Fruit fly (Drosophila melanogaster) whole organism, adult: ENCODE data around the gene CG31104.
A peak's percentile ranks its signal among the peaks of the same experiment; 100 is the strongest.

Source experiments
- CG11617 ChIP-seq: fragments of 200-800 bp; sonication (Bioruptor generic); optimal IDR thresholded peaks from 2 replicates; lab custom pipeline; 2017; ENCODE audit warnings: mild to moderate bottlenecking, missing biosample characterization, missing genetic modification reagents, missing genetic modification characterization
- CG12768 ChIP-seq: fragments of 200-800 bp; sonication (Bioruptor generic); optimal IDR thresholded peaks from 2 replicates; lab custom pipeline; 2017; ENCODE audit warnings: missing biosample characterization, missing genetic modification characterization, mild to moderate bottlenecking, moderate library complexity, missing genetic modification reagents
- CG14711 ChIP-seq: fragments of 200-800 bp; sonication (Bioruptor generic); optimal IDR thresholded peaks from 2 replicates; lab custom pipeline; 2018; ENCODE audit warnings: missing biosample characterization, mild to moderate bottlenecking, missing genetic modification characterization, moderate library complexity
- CG1620 ChIP-seq: fragments of 200-800 bp; sonication (Bioruptor generic); optimal IDR thresholded peaks from 2 replicates; lab custom pipeline; 2016; ENCODE audit warnings: missing biosample characterization, missing genetic modification characterization
- CG33017 ChIP-seq: fragments of 200-800 bp; sonication (Bioruptor generic); optimal IDR thresholded peaks from 2 replicates; lab custom pipeline; 2018; ENCODE audit warnings: missing biosample characterization, mild to moderate bottlenecking, missing genetic modification characterization, moderate library complexity
- CG5204 ChIP-seq: fragments of 200-800 bp; sonication (Bioruptor generic); optimal IDR thresholded peaks from 2 replicates; lab custom pipeline; 2016; ENCODE audit warnings: missing biosample characterization, missing genetic modification characterization
- CG7045 ChIP-seq: fragments of 200-800 bp; sonication (Bioruptor generic); optimal IDR thresholded peaks from 2 replicates; lab custom pipeline; 2017; ENCODE audit warnings: missing biosample characterization, mild to moderate bottlenecking, missing genetic modification characterization
- CG7101 ChIP-seq: fragments of 200-800 bp; sonication (Bioruptor generic); optimal IDR thresholded peaks from 2 replicates; lab custom pipeline; 2018; ENCODE audit warnings: missing biosample characterization, mild to moderate bottlenecking, missing genetic modification characterization, moderate library complexity
- Clk ChIP-seq: fragments of 200-800 bp; sonication (Bioruptor generic); optimal IDR thresholded peaks from 2 replicates; lab custom pipeline; 2017; ENCODE audit warnings: missing biosample characterization, missing genetic modification characterization
- Crg-1 ChIP-seq: fragments of 200-800 bp; sonication (Bioruptor generic); optimal IDR thresholded peaks from 2 replicates; lab custom pipeline; 2016; ENCODE audit warnings: missing biosample characterization, missing genetic modification characterization
- Hr96 ChIP-seq: fragments of 200-800 bp; sonication (Bioruptor generic); optimal IDR thresholded peaks from 2 replicates; lab custom pipeline; 2016; ENCODE audit warnings: missing biosample characterization, missing genetic modification characterization
- Mnt ChIP-seq: fragments of 200-800 bp; sonication (Bioruptor generic); optimal IDR thresholded peaks from 2 replicates; lab custom pipeline; 2016; ENCODE audit warnings: missing biosample characterization, mild to moderate bottlenecking, missing genetic modification characterization
- bab1 ChIP-seq: fragments of 200-800 bp; sonication (Bioruptor generic); optimal IDR thresholded peaks from 3 replicates; lab custom pipeline; 2019; ENCODE audit warnings: missing biosample characterization, mild to moderate bottlenecking, missing genetic modification characterization, moderate library complexity
- cic ChIP-seq: fragments of 200-800 bp; sonication (Bioruptor generic); optimal IDR thresholded peaks from 2 replicates; lab custom pipeline; 2017; ENCODE audit warnings: missing biosample characterization, mild to moderate bottlenecking, missing genetic modification characterization, moderate library complexity
- cnc ChIP-seq, 2 experiments: fragments of >200 bp; optimal IDR thresholded peaks; 2 replicates each; lab custom pipeline; 2017
- kay ChIP-seq: fragments of 200-800 bp; sonication (Bioruptor generic); peaks from one replicate; lab custom pipeline; 2016; ENCODE audit warnings: missing biosample characterization, missing genetic modification characterization, borderline replicate concordance
- ovo ChIP-seq: fragments of 200-800 bp; sonication (Bioruptor generic); optimal IDR thresholded peaks from 2 replicates; lab custom pipeline; 2016; ENCODE audit warnings: missing biosample characterization, missing genetic modification characterization
- pad ChIP-seq: fragments of 200-800 bp; sonication (Bioruptor generic); optimal IDR thresholded peaks from 3 replicates; lab custom pipeline; 2017; ENCODE audit warnings: missing biosample characterization, missing genetic modification characterization, mild to moderate bottlenecking, moderate library complexity, missing genetic modification reagents
- tj ChIP-seq: fragments of 200-800 bp; sonication (Bioruptor generic); optimal IDR thresholded peaks from 3 replicates; lab custom pipeline; 2017; ENCODE audit warnings: missing biosample characterization, mild to moderate bottlenecking, missing genetic modification characterization, moderate library complexity
- toe ChIP-seq: fragments of 200-800 bp; sonication (Bioruptor generic); optimal IDR thresholded peaks from 2 replicates; lab custom pipeline; 2016; ENCODE audit warnings: missing biosample characterization, missing genetic modification characterization

Gene CG31104

DNA sequence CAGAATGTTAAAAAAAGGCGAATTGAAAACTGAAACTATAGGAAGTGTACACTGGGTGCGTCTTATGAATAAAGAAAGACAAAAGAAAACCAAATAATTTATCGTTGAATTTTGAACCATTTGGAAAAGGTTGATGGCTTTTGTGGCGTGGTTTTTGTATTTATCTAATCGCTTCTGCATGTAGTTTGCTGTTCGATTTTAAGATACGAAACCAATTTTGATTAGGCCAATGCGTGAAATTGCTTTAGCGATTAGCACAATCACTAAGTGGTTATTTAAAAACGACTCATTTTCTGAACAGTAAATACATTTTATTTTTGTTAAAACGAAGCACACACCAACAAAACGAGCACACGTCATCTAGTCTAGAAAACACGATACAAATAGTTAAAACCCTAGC is 24.6 kb upstream of the CG31104 start:
- peak; percentile 16 for TF ChIP-seq cic
- no peak for TF ChIP-seq CG12768 (GFP tag; lab: Kevin White, UChicago)

DNA sequence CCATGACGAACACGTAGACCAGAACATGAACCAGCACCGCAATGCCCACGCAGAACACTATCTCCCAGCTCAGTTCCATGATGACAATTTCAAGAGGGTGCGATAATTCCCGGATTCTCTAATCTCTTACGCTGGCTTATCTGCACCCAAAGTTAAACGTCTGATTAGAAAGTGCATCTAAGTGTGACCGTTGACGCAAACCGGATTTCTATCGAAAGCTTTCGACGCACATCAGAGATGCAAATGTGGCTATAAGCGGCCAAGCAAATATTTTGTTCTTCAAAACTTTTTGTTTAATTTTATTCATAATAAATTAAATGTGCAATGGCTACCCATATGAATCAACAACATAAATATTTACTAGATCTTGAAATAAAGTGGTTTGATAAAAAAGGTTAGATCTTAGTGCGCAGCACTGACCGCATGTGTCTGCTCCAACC is 22.9 kb upstream of the CG31104 start, which contains the start of the genes Kdsr and CG11858:
Kdsr (minus strand) TSS at position 177 of the 440 bp plus-strand sequence.
CG11858 (plus strand) TSS at position 420 of the 440 bp plus-strand sequence.
- TF ChIP-seq cnc (optimal IDR thresholded peaks at IDR 0.05; lab: Kevin White, UChicago) (no peak), cic (peak; percentile 75), CG7045 (GFP tag; lab: Kevin White, UChicago) (peak; percentile 42), ovo (peak; percentile 24), Mnt (GFP tag; lab: Kevin White, UChicago) (peak; percentile 83), tj (GFP tag; lab: Kevin White, UChicago) (peak; percentile 39), Clk (GFP tag; lab: Kevin White, UChicago) (peak; percentile 40), CG12768 (GFP tag; lab: Kevin White, UChicago) (peak; percentile 66), Crg-1 (GFP tag; lab: Kevin White, UChicago) (peak; percentile 27), CG5204 (GFP tag; lab: Kevin White, UChicago) (no peak), bab1 (GFP tag; lab: Kevin White, UChicago) (peak; percentile 84), CG7101 (tag; lab: Kevin White, UChicago) (peak; percentile 81), CG33017 (tag; lab: Kevin White, UChicago) (peak; percentile 48), kay (GFP tag; lab: Kevin White, UChicago) (no peak), pad (GFP tag; lab: Kevin White, UChicago) (peak; percentile 44), Hr96 (GFP tag; lab: Kevin White, UChicago) (no peak), CG11617 (GFP tag; lab: Kevin White, UChicago) (peak; percentile 64), CG1620 (peak; percentile 58), CG14711 (tag; lab: Kevin White, UChicago) (peak; percentile 74), toe (GFP tag; lab: Kevin White, UChicago) (no peak)

DNA sequence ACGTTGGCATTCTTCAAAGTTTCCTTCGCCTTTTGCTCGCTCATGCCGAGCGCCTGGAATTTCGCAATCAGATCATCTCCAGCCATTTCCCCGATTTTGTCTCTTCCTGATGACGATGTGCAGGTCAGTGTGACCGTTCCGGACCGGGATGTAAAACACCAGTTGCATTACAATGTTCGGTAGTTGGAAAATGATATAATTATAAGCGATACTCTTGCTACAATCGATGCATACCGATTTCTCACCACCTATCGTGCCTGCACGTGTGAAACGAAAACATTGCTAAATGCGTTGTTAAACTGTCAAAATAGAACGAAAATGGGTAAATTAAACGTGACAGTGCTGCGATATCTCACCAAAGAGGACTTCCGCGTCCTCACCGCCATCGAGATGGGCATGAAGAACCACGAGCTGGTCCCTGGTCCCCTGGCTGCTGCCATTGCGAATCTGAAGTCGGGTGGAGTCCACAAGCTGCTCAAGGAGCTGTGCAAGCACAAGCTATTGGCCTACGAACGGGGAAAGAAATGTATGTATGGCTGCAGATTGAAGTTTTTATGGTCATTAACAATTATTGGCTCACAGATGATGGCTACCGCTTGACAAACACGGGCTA is 19.6 kb upstream of the CG31104 start, which contains the start of the genes GlnRS and RIOK2:
GlnRS (minus strand) TSS at position 133 of the 613 bp plus-strand sequence.
RIOK2 (plus strand) TSS at position 256 of the 613 bp plus-strand sequence.
- TF ChIP-seq cic (peak; percentile 30), Crg-1 (GFP tag; lab: Kevin White, UChicago) (peak; percentile 4), CG7101 (tag; lab: Kevin White, UChicago) (peak; percentile 39), Clk (GFP tag; lab: Kevin White, UChicago) (peak; percentile 3), CG1620 (no peak), cnc (optimal IDR thresholded peaks at IDR 0.05; lab: Kevin White, UChicago) (no peak), CG12768 (GFP tag; lab: Kevin White, UChicago) (no peak), toe (GFP tag; lab: Kevin White, UChicago) (no peak), Mnt (GFP tag; lab: Kevin White, UChicago) (peak; percentile 100), pad (GFP tag; lab: Kevin White, UChicago) (peak; percentile 26), tj (GFP tag; lab: Kevin White, UChicago) (peak; percentile 21), CG14711 (tag; lab: Kevin White, UChicago) (peak; percentile 4), bab1 (GFP tag; lab: Kevin White, UChicago) (peak; percentile 73), CG11617 (GFP tag; lab: Kevin White, UChicago) (peak; percentile 18)

DNA sequence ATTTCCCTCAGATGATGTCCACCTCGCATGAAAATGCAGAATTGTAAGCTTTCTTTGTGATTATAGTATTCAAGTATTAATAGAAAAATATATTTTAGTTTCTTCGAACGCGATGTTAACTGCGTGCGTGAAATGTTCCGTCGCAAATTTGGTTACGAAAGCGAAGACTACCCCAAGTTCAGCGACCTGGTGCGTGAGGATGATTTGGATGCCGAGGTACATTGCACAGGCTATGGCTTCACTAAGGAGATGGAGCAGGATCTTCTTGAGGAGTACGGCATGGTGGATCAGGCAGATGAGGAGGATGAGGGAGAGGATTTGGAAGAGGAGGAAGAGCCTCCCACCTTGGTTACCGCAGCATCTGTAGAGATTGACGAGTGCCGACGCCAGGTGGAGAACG is 18.5 kb upstream of the CG31104 start:
- TF ChIP-seq pad (GFP tag; lab: Kevin White, UChicago): no peak
- no peak for TF ChIP-seq toe (GFP tag; lab: Kevin White, UChicago)
- TF ChIP-seq Mnt (GFP tag; lab: Kevin White, UChicago): no peak
- no peak for TF ChIP-seq ovo
- TF ChIP-seq kay (GFP tag; lab: Kevin White, UChicago): no peak
- TF ChIP-seq CG12768 (GFP tag; lab: Kevin White, UChicago): no peak
- TF ChIP-seq CG11617 (GFP tag; lab: Kevin White, UChicago): no peak
- TF ChIP-seq CG14711 (tag; lab: Kevin White, UChicago): no peak
- no peak for TF ChIP-seq Crg-1 (GFP tag; lab: Kevin White, UChicago)
- TF ChIP-seq Clk (GFP tag; lab: Kevin White, UChicago): no peak
- TF ChIP-seq tj (GFP tag; lab: Kevin White, UChicago): no peak
- TF ChIP-seq CG7101 (tag; lab: Kevin White, UChicago): no peak

DNA sequence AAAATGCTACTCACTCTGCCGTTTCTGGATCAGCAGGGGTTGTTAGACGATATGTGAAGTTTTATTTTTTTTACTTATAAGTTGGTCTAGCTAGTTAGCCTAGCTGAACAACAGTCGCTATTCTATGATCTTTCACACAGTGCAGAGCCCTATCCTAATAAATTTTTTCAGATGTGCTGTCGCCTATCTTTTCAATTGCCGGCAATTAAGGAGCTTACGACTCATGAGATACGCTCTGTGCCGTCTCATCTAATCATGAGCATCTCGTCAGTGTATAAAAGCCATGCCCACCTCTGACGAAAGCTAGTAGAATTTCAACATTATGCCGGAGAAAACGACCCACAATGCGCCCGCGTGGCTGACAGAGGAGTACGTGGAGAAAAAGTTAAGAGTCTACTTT is 15.4 kb upstream of the CG31104 start, which contains the start of the genes CG11889 and CG11891:
CG11889 (plus strand) TSS at position 301 of the 400 bp plus-strand sequence.
CG11891 (plus strand) TSS at position 301 of the 400 bp plus-strand sequence.
- TF ChIP-seq Clk (GFP tag; lab: Kevin White, UChicago): no peak
- no peak for TF ChIP-seq cic
- TF ChIP-seq cnc (optimal IDR thresholded peaks at IDR 0.05; lab: Kevin White, UChicago): no peak
- TF ChIP-seq CG12768 (GFP tag; lab: Kevin White, UChicago): no peak
- TF ChIP-seq pad (GFP tag; lab: Kevin White, UChicago): no peak
- TF ChIP-seq CG7045 (GFP tag; lab: Kevin White, UChicago): no peak
- TF ChIP-seq bab1 (GFP tag; lab: Kevin White, UChicago): no peak
- TF ChIP-seq CG11617 (GFP tag; lab: Kevin White, UChicago): no peak
- TF ChIP-seq kay (GFP tag; lab: Kevin White, UChicago): no peak

DNA sequence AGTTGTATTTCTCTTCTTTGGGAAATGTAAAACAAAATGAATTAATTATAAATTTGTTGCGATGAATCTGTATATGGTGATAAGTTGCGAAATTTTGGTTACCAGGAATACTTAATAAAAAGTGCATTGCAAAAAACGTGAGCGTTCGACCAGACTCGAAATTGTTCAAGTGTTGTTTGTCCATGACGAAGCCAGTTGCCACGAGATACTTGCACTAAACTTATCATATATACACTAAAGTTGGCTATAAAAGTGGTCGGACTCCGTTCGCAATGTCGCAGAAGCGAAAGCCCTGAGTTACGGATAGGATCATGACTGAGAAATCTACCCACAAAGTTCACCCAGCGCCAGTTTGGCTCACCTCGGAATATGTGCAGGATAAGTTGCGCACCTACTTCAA is 11.7 kb upstream of the CG31104 start, which contains the start of gene CG11878:
CG11878 (plus strand) TSS at position 301 of the 400 bp plus-strand sequence.
- TF ChIP-seq CG12768 (GFP tag; lab: Kevin White, UChicago) (no peak), kay (GFP tag; lab: Kevin White, UChicago) (no peak), ovo (no peak), cic (peak; percentile 0)
